Fruit fly (Drosophila melanogaster): ENCODE measurements around the gene CG11381.
A peak's percentile ranks its signal among the peaks of the same experiment; 100 is the strongest.

CG11381 gene

DNA sequence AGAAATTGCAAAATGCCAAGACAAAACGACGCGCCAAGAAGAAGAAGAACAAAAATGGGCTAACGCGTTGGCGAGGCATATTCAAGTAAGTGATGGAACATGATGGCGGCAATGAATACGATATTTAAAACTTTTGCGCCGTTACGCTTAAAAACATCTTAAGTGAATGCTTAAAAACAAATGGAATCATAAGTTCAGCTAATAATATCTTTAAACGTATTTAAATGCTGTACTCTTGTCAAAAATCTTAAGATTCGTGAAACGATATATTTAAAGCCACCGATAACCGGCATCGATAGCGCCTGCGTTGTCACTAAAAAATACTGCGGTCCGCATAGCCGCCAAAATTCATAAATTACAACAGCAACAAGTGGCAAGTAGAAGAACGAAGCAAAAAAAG is 36.3 kb downstream of the CG11381 start, which contains the start of gene CG11403 (continued):
- TF ChIP-seq chn (GFP tag; optimal IDR thresholded peaks at IDR 0.05) (no peak), BEAF-32 (GFP tag; optimal IDR thresholded peaks at IDR 0.05) (peak; percentile 95), Dek (tag; optimal IDR thresholded peaks at IDR 0.05) (no peak), BtbVII (GFP tag; optimal IDR thresholded peaks at IDR 0.05) (no peak), her (GFP tag; optimal IDR thresholded peaks at IDR 0.05) (peak; percentile 25), CG8944 (GFP tag; optimal IDR thresholded peaks at IDR 0.05) (no peak), ken (GFP tag; IDR thresholded peaks at IDR 0.05) (no peak), Xbp1 (GFP tag; optimal IDR thresholded peaks at IDR 0.05) (no peak), CG15269 (tag; optimal IDR thresholded peaks at IDR 0.05) (no peak), Abd-B (GFP tag; optimal IDR thresholded peaks at IDR 0.05) (no peak), gro (GFP tag; optimal IDR thresholded peaks at IDR 0.05) (peak; percentile 2), CG10654 (GFP tag; optimal IDR thresholded peaks at IDR 0.05) (no peak), CG18619 (GFP tag; optimal IDR thresholded peaks at IDR 0.05) (no peak), CG15514 (GFP tag; optimal IDR thresholded peaks at IDR 0.05) (peak; percentile 49), psq (GFP tag; optimal IDR thresholded peaks at IDR 0.05) (no peak), CG43689 (GFP tag; IDR thresholded peaks at IDR 0.05) (no peak), CG30020 (tag; optimal IDR thresholded peaks at IDR 0.05) (no peak), Ets65A (GFP tag) (peak; percentile 49), toy (GFP tag; IDR thresholded peaks at IDR 0.05) (no peak), Doc3 (GFP tag; IDR thresholded peaks at IDR 0.05; ENCODE audit: partially characterized antibody) (peak; percentile 82), HmgZ (tag; optimal IDR thresholded peaks at IDR 0.05) (no peak), nerfin-2 (GFP tag; IDR thresholded peaks at IDR 0.05; ENCODE audit: partially characterized antibody) (peak; percentile 44; the same call in 1 of the 2 replicates), sim (GFP tag; IDR thresholded peaks at IDR 0.05) (no peak)

DNA sequence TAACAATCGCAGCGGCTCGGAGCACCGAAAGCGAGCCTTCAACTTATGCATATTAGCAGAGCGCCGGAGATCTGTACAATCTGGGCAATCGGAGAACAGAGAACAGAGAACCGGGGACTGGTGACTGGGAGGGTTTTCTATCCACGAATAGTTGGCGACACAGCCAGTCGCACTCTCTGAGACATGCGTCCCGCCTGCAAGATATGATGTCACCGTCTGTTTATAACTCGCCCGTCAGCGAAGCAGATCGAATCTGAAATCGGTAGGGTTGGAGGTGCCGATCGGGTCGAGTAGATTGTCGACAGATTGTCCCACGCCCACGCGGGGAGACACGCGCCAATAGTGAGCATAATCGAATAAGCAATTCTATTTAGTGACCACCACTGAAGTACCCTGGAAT is 38.5 kb downstream of the CG11381 start:
- TF ChIP-seq repo (GFP tag; optimal IDR thresholded peaks at IDR 0.05): no peak
- 0 out of 3 replicates have a peak, but pooled peaks have one; percentile 6 for TF ChIP-seq Dbx (GFP tag; IDR thresholded peaks at IDR 0.05)
- no peak for TF ChIP-seq D (optimal IDR thresholded peaks at IDR 0.05)
- no peak for TF ChIP-seq D (GFP tag; optimal IDR thresholded peaks at IDR 0.05)
- 0 out of 3 replicates have a peak, but pooled peaks have one; percentile 21 for TF ChIP-seq sr (GFP tag; IDR thresholded peaks at IDR 0.05)
- peak; percentile 53; the same call in 1 of the 4 replicates for TF ChIP-seq chinmo (GFP tag; IDR thresholded peaks at IDR 0.05; ENCODE audit: partially characterized antibody)
- no peak for TF ChIP-seq CG32532 (GFP tag; IDR thresholded peaks at IDR 0.05)
- peak; percentile 53 for TF ChIP-seq Atf3 (GFP tag; optimal IDR thresholded peaks at IDR 0.05)
- no peak for TF ChIP-seq Side (GFP tag; optimal IDR thresholded peaks at IDR 0.05)
- TF ChIP-seq exex (tag; optimal IDR thresholded peaks at IDR 0.05): no peak
- TF ChIP-seq grn (GFP tag; optimal IDR thresholded peaks at IDR 0.05): peak; percentile 7
- peak; percentile 75 for TF ChIP-seq Ets65A (GFP tag)
- TF ChIP-seq CG7372 (GFP tag; IDR thresholded peaks at IDR 0.05): no peak
- no peak for TF ChIP-seq CG4617 (GFP tag; optimal IDR thresholded peaks at IDR 0.05; ENCODE audit: borderline replicate concordance)

DNA sequence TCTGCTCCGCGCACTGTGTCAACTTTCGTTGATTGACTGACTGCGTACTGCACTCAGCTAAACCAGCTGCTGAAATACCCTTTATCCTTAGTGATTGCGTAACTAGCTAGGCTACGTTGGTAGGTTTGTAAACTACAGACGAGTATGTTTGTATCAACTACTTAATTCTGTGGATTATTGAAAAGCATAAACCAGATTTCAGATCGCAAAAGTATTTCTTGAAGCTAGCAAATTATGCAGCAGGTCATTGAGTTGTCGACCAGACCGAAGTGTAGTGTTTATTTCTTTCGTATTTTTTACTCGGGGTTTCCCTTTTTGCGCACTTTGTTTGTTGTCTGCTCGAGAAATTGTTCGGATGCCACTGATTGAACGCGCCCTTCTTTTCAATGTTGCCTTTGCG is 45.2 kb downstream of the CG11381 start:
- no peak for TF ChIP-seq CG8281 (tag; optimal IDR thresholded peaks at IDR 0.05)
- TF ChIP-seq dmrt99B (tag; optimal IDR thresholded peaks at IDR 0.05): peak; percentile 40
- peak; percentile 20 for TF ChIP-seq nmo (GFP tag; optimal IDR thresholded peaks at IDR 0.05)
- TF ChIP-seq wek (GFP tag; optimal IDR thresholded peaks at IDR 0.05): no peak
- peak; percentile 9 for TF ChIP-seq Sox102F (GFP tag; optimal IDR thresholded peaks at IDR 0.05)
- no peak for TF ChIP-seq NC2α (GFP tag; optimal IDR thresholded peaks at IDR 0.05)
- TF ChIP-seq gem (tag; optimal IDR thresholded peaks at IDR 0.05): peak; percentile 14
- TF ChIP-seq ase (GFP tag; IDR thresholded peaks at IDR 0.05): no peak
- peak; percentile 1 for TF ChIP-seq CG18599 (GFP tag; optimal IDR thresholded peaks at IDR 0.05)
- no peak for TF ChIP-seq CG4617 (GFP tag; optimal IDR thresholded peaks at IDR 0.05; ENCODE audit: borderline replicate concordance)
- TF ChIP-seq CG14667 (GFP tag; IDR thresholded peaks at IDR 0.05): 0 out of 2 replicates have a peak, but pooled peaks have one; percentile 18
- TF ChIP-seq CG12155 (GFP tag; optimal IDR thresholded peaks at IDR 0.05): no peak
- peak; percentile 2 for TF ChIP-seq Oli (tag; optimal IDR thresholded peaks at IDR 0.05)
- peak; percentile 24; the same call in 1 of the 2 replicates for TF ChIP-seq sisA (GFP tag; IDR thresholded peaks at IDR 0.05)
- no peak; the same call in 1 of the 2 replicates for TF ChIP-seq slbo (GFP tag; IDR thresholded peaks at IDR 0.05)
- TF ChIP-seq CG11504 (tag; optimal IDR thresholded peaks at IDR 0.05): peak; percentile 32
